Fruit fly (Drosophila melanogaster) whole organism, embryonic: Measurements from ENCODE around the gene CG18577.

Experiments
- Aef1 ChIP-seq: fragments of 200-800 bp; sonication (Bioruptor generic); IDR thresholded peaks from 3 replicates; pipeline ENCODE4 v1.3.6; 2022; ENCODE audit warnings: missing biosample characterization, missing genetic modification characterization
- CG10267 ChIP-seq: fragments of 200-800 bp; sonication (Bioruptor generic); optimal IDR thresholded peaks from 2 replicates; lab custom pipeline; 2018; ENCODE audit warnings: missing biosample characterization, mild to moderate bottlenecking, missing genetic modification characterization, moderate library complexity
- CG12942 ChIP-seq: fragments of 200-800 bp; sonication (Bioruptor generic); optimal IDR thresholded peaks from 3 replicates; lab custom pipeline; 2016; ENCODE audit warnings: missing biosample characterization, missing genetic modification characterization
- CG15073 ChIP-seq: fragments of 200-800 bp; sonication (Bioruptor generic); optimal IDR thresholded peaks from 2 replicates; lab custom pipeline; 2016; ENCODE audit warnings: missing biosample characterization, missing genetic modification characterization
- CG30020 ChIP-seq: fragments of 200-800 bp; optimal IDR thresholded peaks from 2 replicates; lab custom pipeline; 2019; ENCODE audit warnings: missing biosample characterization, mild to moderate bottlenecking, missing genetic modification characterization, moderate library complexity
- CG31441 ChIP-seq: fragments of 200-800 bp; sonication (Bioruptor generic); IDR thresholded peaks from 2 replicates; pipeline ENCODE4 v1.3.6; 2022; ENCODE audit warnings: missing biosample characterization, missing genetic modification characterization
- CG4282 ChIP-seq: fragments of 200-800 bp; sonication (Bioruptor generic); optimal IDR thresholded peaks from 2 replicates; lab custom pipeline; 2016; ENCODE audit warnings: missing biosample characterization, missing genetic modification characterization
- CG43689 ChIP-seq: fragments of 200-800 bp; sonication (Bioruptor generic); IDR thresholded peaks from 2 replicates; pipeline ENCODE4 v1.3.6; 2022; ENCODE audit warnings: missing biosample characterization, missing genetic modification characterization
- CG5245 ChIP-seq: fragments of 200-800 bp; sonication (Bioruptor generic); optimal IDR thresholded peaks from 3 replicates; lab custom pipeline; 2016; ENCODE audit warnings: missing biosample characterization, missing genetic modification characterization
- CG6254 ChIP-seq: fragments of 200-800 bp; sonication (Bioruptor generic); optimal IDR thresholded peaks from 3 replicates; lab custom pipeline; 2017; ENCODE audit warnings: mild to moderate bottlenecking, missing biosample characterization, missing genetic modification reagents, missing genetic modification characterization
- CG6689 ChIP-seq: fragments of 200-800 bp; sonication (Bioruptor generic); IDR thresholded peaks from 2 replicates; pipeline ENCODE4 v1.3.6; 2022; ENCODE audit warnings: missing biosample characterization, missing genetic modification characterization
- CG7357 ChIP-seq: fragments of 200-800 bp; sonication (Bioruptor generic); IDR thresholded peaks from 3 replicates; pipeline ENCODE4 v1.3.6; 2022; ENCODE audit warnings: missing biosample characterization, missing genetic modification characterization
- CG8290 ChIP-seq, 3 experiments: fragments of 200-800 bp; sonication (Bioruptor generic); optimal IDR thresholded peaks; 2 replicates each; lab custom pipeline; 2016 to 2019; ENCODE audit warnings: missing biosample characterization in 3 of 3, missing genetic modification characterization in 3 of 3, mild to moderate bottlenecking in 2 of 3, moderate library complexity in 1 of 3
- CG8359 ChIP-seq: fragments of 200-800 bp; sonication (Bioruptor generic); optimal IDR thresholded peaks from 2 replicates; lab custom pipeline; 2017; ENCODE audit warnings: missing biosample characterization, mild to moderate bottlenecking, missing genetic modification characterization, borderline replicate concordance
- CG9797 ChIP-seq: fragments of 200-800 bp; sonication (Bioruptor generic); optimal IDR thresholded peaks from 3 replicates; lab custom pipeline; 2018; ENCODE audit warnings: missing biosample characterization, mild to moderate bottlenecking, missing genetic modification characterization
- CHES-1-like ChIP-seq: fragments of 200-800 bp; sonication (Bioruptor generic); optimal IDR thresholded peaks from 2 replicates; lab custom pipeline; 2016; ENCODE audit warnings: missing biosample characterization, missing genetic modification characterization
- CoRest ChIP-seq: fragments of 200-800 bp; sonication (Bioruptor generic); optimal IDR thresholded peaks from 3 replicates; lab custom pipeline; 2018; ENCODE audit warnings: missing biosample characterization, mild to moderate bottlenecking, missing genetic modification characterization, moderate library complexity
- CrebB ChIP-seq: fragments of 200-800 bp; sonication (Bioruptor generic); optimal IDR thresholded peaks from 3 replicates; lab custom pipeline; 2018; ENCODE audit warnings: missing biosample characterization, mild to moderate bottlenecking, missing genetic modification characterization
- Dfd ChIP-seq, 2 experiments: fragments of >200 bp; optimal IDR thresholded peaks; 2 replicates each; lab custom pipeline; 2017; ENCODE audit warnings: missing biosample characterization in 2 of 2, missing genetic modification characterization in 2 of 2
- Dref ChIP-seq: fragments of 200-800 bp; sonication (Bioruptor generic); IDR thresholded peaks from 2 replicates; pipeline ENCODE4 v1.3.6; 2022; ENCODE audit warnings: missing biosample characterization, missing genetic modification characterization
- E2f2 ChIP-seq: fragments of 200-800 bp; sonication (Bioruptor generic); IDR thresholded peaks from 2 replicates; pipeline ENCODE4 v1.3.6; 2022; ENCODE audit warnings: missing biosample characterization, missing genetic modification characterization
- Ets97D ChIP-seq: fragments of 200-800 bp; sonication (Bioruptor generic); optimal IDR thresholded peaks from 3 replicates; lab custom pipeline; 2016; ENCODE audit warnings: missing biosample characterization, missing genetic modification characterization
- HLH4C ChIP-seq: fragments of 200-800 bp; sonication (Bioruptor generic); IDR thresholded peaks from 3 replicates; pipeline ENCODE4 v1.3.6; 2022; ENCODE audit warnings: missing biosample characterization, missing genetic modification characterization; ENCODE audit not compliant: partially characterized antibody
- Hsf ChIP-seq: fragments of 200-800 bp; sonication (Bioruptor generic); optimal IDR thresholded peaks from 3 replicates; lab custom pipeline; 2016; ENCODE audit warnings: missing biosample characterization, missing genetic modification characterization
- MTF-1 ChIP-seq: fragments of 200-800 bp; sonication (Bioruptor generic); optimal IDR thresholded peaks from 2 replicates; lab custom pipeline; 2018; ENCODE audit warnings: missing biosample characterization, mild to moderate bottlenecking, missing genetic modification characterization, borderline replicate concordance
- Mad ChIP-seq: fragments of 200-800 bp; sonication (Bioruptor generic); optimal IDR thresholded peaks from 2 replicates; lab custom pipeline; 2016; ENCODE audit warnings: missing biosample characterization, missing genetic modification characterization
- Neu2 ChIP-seq: fragments of 200-800 bp; sonication (Bioruptor generic); optimal IDR thresholded peaks from 3 replicates; lab custom pipeline; 2016; ENCODE audit warnings: missing biosample characterization, missing genetic modification characterization, borderline replicate concordance
- Rfx ChIP-seq: fragments of 200-800 bp; sonication (Bioruptor generic); IDR thresholded peaks from 2 replicates; pipeline ENCODE4 v1.3.6; 2022; ENCODE audit warnings: missing biosample characterization, missing genetic modification characterization
- Sry-δ ChIP-seq: fragments of 200-800 bp; sonication (Bioruptor generic); optimal IDR thresholded peaks from 2 replicates; lab custom pipeline; 2016; ENCODE audit warnings: missing biosample characterization, missing genetic modification characterization
- Trl ChIP-seq, 3 experiments: fragments of >200 bp in 2 of 3; fragments of 200-800 bp in 1 of 3; sonication (Bioruptor generic) in 1 of 3; optimal IDR thresholded peaks; 2 replicates in 1 of 3; 3 replicates in 2 of 3; lab custom pipeline; 2016 to 2017; ENCODE audit warnings: missing biosample characterization in 1 of 3, missing genetic modification characterization in 1 of 3
- cad ChIP-seq: fragments of >200 bp; optimal IDR thresholded peaks from 2 replicates; lab custom pipeline; 2017; ENCODE audit warnings: missing biosample characterization, missing genetic modification characterization
- chn ChIP-seq: fragments of 200-800 bp; sonication (Bioruptor generic); optimal IDR thresholded peaks from 2 replicates; lab custom pipeline; 2016; ENCODE audit warnings: missing biosample characterization, missing genetic modification characterization
- ci ChIP-seq: fragments of 200-800 bp; sonication (Bioruptor generic); IDR thresholded peaks from 3 replicates; pipeline ENCODE4 v1.3.6; 2022; ENCODE audit warnings: missing biosample characterization, missing genetic modification characterization
- dm ChIP-seq: fragments of 200-800 bp; sonication (Bioruptor generic); optimal IDR thresholded peaks from 3 replicates; lab custom pipeline; 2016; ENCODE audit warnings: missing biosample characterization, missing genetic modification characterization
- eyg ChIP-seq: fragments of 200-800 bp; sonication (Bioruptor generic); optimal IDR thresholded peaks from 3 replicates; lab custom pipeline; 2016; ENCODE audit warnings: missing biosample characterization, missing genetic modification characterization
- fd3F ChIP-seq: fragments of 200-800 bp; sonication (Bioruptor generic); optimal IDR thresholded peaks from 2 replicates; lab custom pipeline; 2018; ENCODE audit warnings: missing biosample characterization, mild to moderate bottlenecking, missing genetic modification characterization, moderate library complexity
- fru ChIP-seq: fragments of >200 bp; optimal IDR thresholded peaks from 2 replicates; lab custom pipeline; 2017
- fu2 ChIP-seq: fragments of 200-800 bp; sonication (Bioruptor generic); optimal IDR thresholded peaks from 2 replicates; lab custom pipeline; 2016; ENCODE audit warnings: missing biosample characterization, missing genetic modification characterization
- knrl ChIP-seq: fragments of 200-800 bp; sonication (Bioruptor generic); IDR thresholded peaks from 3 replicates; pipeline ENCODE4 v1.3.6; 2022; ENCODE audit warnings: missing biosample characterization, missing genetic modification characterization; ENCODE audit not compliant: partially characterized antibody
- nau ChIP-seq: fragments of 200-800 bp; sonication (Bioruptor generic); optimal IDR thresholded peaks from 3 replicates; lab custom pipeline; 2017; ENCODE audit warnings: missing biosample characterization, mild to moderate bottlenecking, missing genetic modification characterization, missing genetic modification reagents
- oc ChIP-seq: fragments of 200-800 bp; sonication (Bioruptor generic); optimal IDR thresholded peaks from 2 replicates; lab custom pipeline; 2018; ENCODE audit warnings: missing biosample characterization, mild to moderate bottlenecking, missing genetic modification characterization, moderate library complexity
- odd ChIP-seq: fragments of 200-800 bp; sonication (Bioruptor generic); optimal IDR thresholded peaks from 2 replicates; lab custom pipeline; 2017; ENCODE audit warnings: missing biosample characterization, mild to moderate bottlenecking, missing genetic modification characterization
- prd ChIP-seq, 3 experiments: fragments of >200 bp in 2 of 3; fragments of 200-800 bp in 1 of 3; sonication (Bioruptor generic) in 1 of 3; optimal IDR thresholded peaks in 2 of 3; IDR thresholded peaks in 1 of 3; 2 replicates in 2 of 3; 3 replicates in 1 of 3; pipeline versions ENCODE4 v1.3.6 to Lab custom; 2017 to 2022; ENCODE audit warnings: missing biosample characterization in 1 of 3, missing genetic modification characterization in 1 of 3
- salm ChIP-seq: fragments of 200-800 bp; sonication (Bioruptor generic); optimal IDR thresholded peaks from 2 replicates; lab custom pipeline; 2018; ENCODE audit warnings: missing biosample characterization, mild to moderate bottlenecking, missing genetic modification characterization
- sd ChIP-seq: fragments of 200-800 bp; sonication (Bioruptor generic); optimal IDR thresholded peaks from 3 replicates; lab custom pipeline; 2018; ENCODE audit warnings: missing biosample characterization, mild to moderate bottlenecking, missing genetic modification characterization, moderate library complexity
- slp2 ChIP-seq: fragments of 200-800 bp; sonication (Bioruptor generic); optimal IDR thresholded peaks from 2 replicates; lab custom pipeline; 2016; ENCODE audit warnings: missing biosample characterization, missing genetic modification characterization
- stc ChIP-seq: fragments of 200-800 bp; sonication (Bioruptor generic); IDR thresholded peaks from 2 replicates; pipeline ENCODE4 v1.3.6; 2022; ENCODE audit warnings: missing biosample characterization, missing genetic modification characterization
- trh ChIP-seq: fragments of 200-800 bp; sonication (Bioruptor generic); optimal IDR thresholded peaks from 2 replicates; lab custom pipeline; 2016; ENCODE audit warnings: missing biosample characterization, missing genetic modification characterization
- z ChIP-seq: fragments of 200-800 bp; sonication (Bioruptor generic); IDR thresholded peaks from 3 replicates; pipeline ENCODE4 v1.3.6; 2022; ENCODE audit warnings: missing biosample characterization, missing genetic modification characterization
- zfh2 ChIP-seq: fragments of 200-800 bp; sonication (Bioruptor generic); optimal IDR thresholded peaks from 2 replicates; lab custom pipeline; 2016; ENCODE audit warnings: missing biosample characterization, missing genetic modification characterization

Gene CG18577

DNA sequence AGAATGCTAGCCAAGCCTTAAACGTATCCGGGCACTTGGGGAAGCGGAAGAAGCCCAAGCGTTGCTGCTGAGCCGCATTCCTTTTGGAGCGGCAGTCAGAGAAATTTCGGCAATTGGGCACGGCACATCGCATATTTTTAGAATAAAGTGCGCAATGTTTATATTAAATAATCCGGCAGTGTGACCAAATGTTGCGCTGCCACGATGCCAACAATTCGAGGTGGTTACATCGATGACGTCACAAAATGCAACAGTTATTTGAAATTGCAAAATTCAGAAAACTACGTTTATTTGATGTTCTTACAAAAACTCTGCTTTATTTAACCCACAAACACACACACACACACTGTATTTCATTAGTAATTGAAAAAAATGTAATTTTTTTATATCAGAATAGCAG lies 24.0 kb downstream of the CG18577 start, which contains the start of gene CG6689 (continued):
- TF ChIP-seq ci: peak; percentile 66; the same call in 1 of the 3 replicates
- no peak for TF ChIP-seq CG15073 (GFP tag; lab: Kevin White, UChicago)
- no peak for TF ChIP-seq Aef1 (GFP tag; lab: Robert Waterston, UW)
- peak; percentile 13 for TF ChIP-seq CHES-1-like
- no peak for TF ChIP-seq CG5245 (GFP tag; lab: Kevin White, UChicago)
- peak; percentile 63 for TF ChIP-seq oc
- TF ChIP-seq CG8290 (GFP tag; optimal IDR thresholded peaks at IDR 0.05; lab: Kevin White, UChicago): no peak
- peak in 1 of 2 experiments; percentile 47 for TF ChIP-seq CG8290 (tag; optimal IDR thresholded peaks at IDR 0.05; lab: Kevin White, UChicago)
- no peak for TF ChIP-seq fu2 (GFP tag; lab: Kevin White, UChicago)
- TF ChIP-seq Hsf (GFP tag; lab: Kevin White, UChicago): no peak
- TF ChIP-seq knrl (GFP tag; lab: Robert Waterston, UW): 0 out of 3 replicates have a peak, but pooled peaks have one; percentile 7
- TF ChIP-seq fd3F (GFP tag; lab: Kevin White, UChicago): no peak
- no peak for TF ChIP-seq CG12942 (GFP tag; lab: Kevin White, UChicago)
- peak; percentile 37 for TF ChIP-seq Ets97D (GFP tag; lab: Kevin White, UChicago)
- no peak for TF ChIP-seq dm (GFP tag; lab: Kevin White, UChicago)
- peak; percentile 8 for TF ChIP-seq CrebB (tag; lab: Kevin White, UChicago)
- TF ChIP-seq Dref (GFP tag; lab: Robert Waterston, UW): no peak
- TF ChIP-seq CG7357: no peak; the same call in 2 of the 3 replicates
- no peak for TF ChIP-seq nau
- peak; percentile 77 for TF ChIP-seq E2f2 (GFP tag; lab: Robert Waterston, UW)
- no peak for TF ChIP-seq slp2
- no peak for TF ChIP-seq salm (tag; lab: Kevin White, UChicago)
- 0 out of 3 replicates have a peak, but pooled peaks have one; percentile 15 for TF ChIP-seq HLH4C (GFP tag; lab: Robert Waterston, UW)
- no peak for TF ChIP-seq prd (optimal IDR thresholded peaks at IDR 0.05; lab: Kevin White, UChicago)
- no peak for TF ChIP-seq prd (GFP tag; IDR thresholded peaks at IDR 0.05; lab: Robert Waterston, UW)
- no peak for TF ChIP-seq Neu2
- TF ChIP-seq CG9797 (GFP tag; lab: Kevin White, UChicago): peak; percentile 88
- TF ChIP-seq chn (GFP tag; lab: Kevin White, UChicago): no peak
- TF ChIP-seq cad: no peak
- TF ChIP-seq Dfd (GFP tag; optimal IDR thresholded peaks at IDR 0.05; lab: Kevin White, UChicago): no peak
- TF ChIP-seq eyg (GFP tag; lab: Kevin White, UChicago): no peak
- peak; percentile 9 for TF ChIP-seq CG10267 (tag; lab: Kevin White, UChicago)
- peak; percentile 10 for TF ChIP-seq zfh2 (GFP tag; lab: Kevin White, UChicago)
- peak; percentile 28 for TF ChIP-seq CG30020
- peak; percentile 31 for TF ChIP-seq Sry-δ (GFP tag; lab: Kevin White, UChicago)
- no peak for TF ChIP-seq Trl (optimal IDR thresholded peaks at IDR 0.05; lab: Kevin White, UChicago)
- no peak for TF ChIP-seq Trl (GFP tag; optimal IDR thresholded peaks at IDR 0.05; lab: Kevin White, UChicago)
- TF ChIP-seq CG6254 (GFP tag; lab: Kevin White, UChicago): no peak
- no peak for TF ChIP-seq odd (GFP tag; lab: Kevin White, UChicago)

DNA sequence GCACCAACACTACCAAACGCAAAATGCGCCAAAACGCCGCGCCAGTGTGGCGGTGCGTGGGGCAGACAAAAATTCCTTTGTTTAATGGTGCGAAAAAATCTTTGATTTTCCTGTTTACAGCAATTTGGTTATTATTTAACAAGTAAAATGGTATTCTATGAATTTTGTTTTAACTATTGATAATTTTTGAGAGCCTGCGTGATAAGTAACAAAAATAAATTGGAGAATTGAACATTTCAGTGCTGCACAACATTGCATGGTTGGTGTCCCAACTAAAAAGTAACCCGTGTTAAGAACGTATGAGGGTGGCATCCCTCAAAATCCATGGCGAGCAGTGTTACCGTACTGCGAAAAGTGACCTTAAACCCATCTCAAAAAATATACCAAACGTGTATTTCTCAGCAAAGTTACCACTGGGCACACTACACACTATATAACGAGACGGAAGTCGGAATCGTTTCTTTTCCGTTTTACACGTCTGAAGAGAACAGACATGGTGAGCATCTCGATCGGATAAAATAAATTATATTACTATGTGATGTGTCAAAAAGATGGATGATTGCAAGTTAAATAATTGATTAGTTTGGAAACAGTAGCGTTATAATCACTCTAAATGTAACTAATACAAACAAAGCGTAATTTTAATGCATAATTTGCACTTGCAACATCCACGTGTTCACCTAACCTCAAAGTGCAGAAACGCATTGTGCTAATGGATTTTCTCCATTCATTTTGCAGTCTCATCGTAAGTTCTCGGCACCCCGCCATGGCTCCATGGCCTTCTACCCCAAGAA lies 25.7 kb downstream of the CG18577 start, which contains the start of the genes CG6693 and RpL3:
Gene CG6693, minus strand, starts transcription at position 203 of the 794 bp plus-strand sequence.
Gene RpL3, plus strand, starts transcription at position 458 of the 794 bp plus-strand sequence.
- peak; percentile 56; the same call in 1 of the 3 replicates for TF ChIP-seq z (GFP tag; lab: Robert Waterston, UW)
- TF ChIP-seq sd: peak; percentile 40
- TF ChIP-seq CoRest (tag; lab: Kevin White, UChicago): peak; percentile 44
- TF ChIP-seq CG31441 (GFP tag; lab: Robert Waterston, UW): peak; percentile 74
- peak; percentile 82 for TF ChIP-seq stc
- TF ChIP-seq Mad (GFP tag; lab: Kevin White, UChicago): peak; percentile 50
- TF ChIP-seq CG6689 (GFP tag; lab: Robert Waterston, UW): peak; percentile 60
- TF ChIP-seq fu2 (GFP tag; lab: Kevin White, UChicago): peak; percentile 37
- no peak for TF ChIP-seq CG43689 (GFP tag; lab: Robert Waterston, UW)
- no peak for TF ChIP-seq fru (lab: Kevin White, UChicago)
- TF ChIP-seq CG8359: peak; percentile 46
- TF ChIP-seq MTF-1 (GFP tag; lab: Kevin White, UChicago): peak; percentile 96
- peak; percentile 5 for TF ChIP-seq CG4282
- TF ChIP-seq trh (GFP tag; lab: Kevin White, UChicago): peak; percentile 48
- TF ChIP-seq Rfx (GFP tag; lab: Robert Waterston, UW): peak; percentile 82
